Fruit fly (Drosophila melanogaster): ENCODE results near the gene Jon99Ci.

Gene Jon99Ci

dm6 chr3R:29876733-29877193 is 49.2 kb downstream of the Jon99Ci start, which contains the start of gene CG31038 (continued):
- peak; percentile 43 for TF ChIP-seq Ets96B (tag; optimal IDR thresholded peaks at IDR 0.05)
- TF ChIP-seq lz (GFP tag; optimal IDR thresholded peaks at IDR 0.05) = peak; percentile 39
- peak; percentile 54 for TF ChIP-seq OdsH (GFP tag; optimal IDR thresholded peaks at IDR 0.05)
- TF ChIP-seq fkh (GFP tag; optimal IDR thresholded peaks at IDR 0.05) = peak; percentile 71
- TF ChIP-seq Eip78C (GFP tag) = peak; percentile 93
- TF ChIP-seq CG3032 (tag; optimal IDR thresholded peaks at IDR 0.05) = peak; percentile 22
- TF ChIP-seq Gug (GFP tag; IDR thresholded peaks at IDR 0.05) = no peak
- no peak for TF ChIP-seq Eip93F (GFP tag; optimal IDR thresholded peaks at IDR 0.05)
- TF ChIP-seq eg (GFP tag; IDR thresholded peaks at IDR 0.05) = peak; percentile 70; the same call in 2 of the 3 replicates
- TF ChIP-seq Sox15 (GFP tag; optimal IDR thresholded peaks at IDR 0.05) = no peak
- peak; percentile 44 for TF ChIP-seq topi (GFP tag; optimal IDR thresholded peaks at IDR 0.05)
- TF ChIP-seq CG1621 (tag; optimal IDR thresholded peaks at IDR 0.05) = peak; percentile 40
- peak; percentile 32 for TF ChIP-seq Sox14 (GFP tag; optimal IDR thresholded peaks at IDR 0.05)
- TF ChIP-seq CG34406 (GFP tag; optimal IDR thresholded peaks at IDR 0.05) = peak; percentile 30
- peak; percentile 60 for TF ChIP-seq net (GFP tag; optimal IDR thresholded peaks at IDR 0.05)

DNA sequence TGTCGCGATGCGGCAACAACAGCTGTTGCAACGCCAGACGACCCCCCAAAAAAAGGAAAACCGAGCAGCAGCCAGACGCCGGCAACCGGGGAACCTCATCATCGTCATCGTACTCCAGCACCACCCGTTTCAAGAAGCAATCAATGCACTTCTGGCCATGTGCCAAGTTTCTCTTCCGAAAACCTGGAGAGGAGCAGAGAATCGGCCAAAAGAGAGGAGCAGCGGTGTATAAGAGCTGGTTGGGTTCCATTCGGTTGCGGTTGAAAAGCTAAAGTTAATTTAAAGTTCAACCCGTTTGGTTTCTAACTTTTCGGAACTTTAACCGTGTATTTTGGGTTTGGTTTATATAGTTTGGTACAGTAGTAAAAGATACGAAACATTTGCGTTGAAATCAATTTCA is 49.8 kb downstream of the Jon99Ci start:
- no peak for TF ChIP-seq CG4318 (GFP tag; optimal IDR thresholded peaks at IDR 0.05)
- TF ChIP-seq Gug (GFP tag; IDR thresholded peaks at IDR 0.05) = no peak
- no peak for TF ChIP-seq CG6792 (GFP tag; optimal IDR thresholded peaks at IDR 0.05)

DNA sequence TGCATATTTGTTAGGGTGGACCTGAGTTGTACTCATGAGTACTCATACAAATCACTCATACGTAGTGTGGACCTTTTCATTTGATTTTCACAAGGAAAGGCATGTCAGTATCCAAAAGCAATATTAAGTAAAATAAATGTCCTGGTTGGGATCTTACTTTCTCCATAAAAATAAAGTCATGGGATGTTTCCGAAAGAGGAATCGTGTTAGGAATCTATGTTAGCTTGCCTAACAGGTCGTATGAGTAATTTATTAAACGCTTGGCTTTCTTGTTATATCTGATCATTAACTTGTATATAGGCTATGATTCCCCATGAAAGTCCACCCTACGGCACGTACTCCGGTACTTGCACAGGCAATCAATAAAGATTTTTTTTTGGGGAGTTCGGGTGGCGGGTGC is 50.2 kb downstream of the Jon99Ci start:
- TF ChIP-seq pdm3 (GFP tag; optimal IDR thresholded peaks at IDR 0.05) (no peak), CG3919 (GFP tag; optimal IDR thresholded peaks at IDR 0.05) (peak; percentile 73), CG8632 (GFP tag; optimal IDR thresholded peaks at IDR 0.05) (peak; percentile 66), acj6 (GFP tag; optimal IDR thresholded peaks at IDR 0.05) (peak; percentile 79), Hr4 (GFP tag; optimal IDR thresholded peaks at IDR 0.05) (peak; percentile 89), achi (GFP tag; optimal IDR thresholded peaks at IDR 0.05) (peak; percentile 75), CG10631 (GFP tag; optimal IDR thresholded peaks at IDR 0.05) (peak; percentile 75), CG11762 (GFP tag; optimal IDR thresholded peaks at IDR 0.05; ENCODE audit: insufficient read depth) (peak; percentile 79), eg (GFP tag; IDR thresholded peaks at IDR 0.05) (no peak), Sox102F (GFP tag; optimal IDR thresholded peaks at IDR 0.05) (peak; percentile 78), Smox (GFP tag; optimal IDR thresholded peaks at IDR 0.05) (no peak), fd85E (GFP tag; optimal IDR thresholded peaks at IDR 0.05) (no peak), esn (GFP tag; optimal IDR thresholded peaks at IDR 0.05) (peak; percentile 82), CG31627 (GFP tag; optimal IDR thresholded peaks at IDR 0.05) (peak; percentile 62), CG32006 (GFP tag; optimal IDR thresholded peaks at IDR 0.05) (peak; percentile 87), Eip93F (GFP tag; optimal IDR thresholded peaks at IDR 0.05) (no peak), Blimp-1 (GFP tag; optimal IDR thresholded peaks at IDR 0.05) (peak; percentile 7), CG6163 (GFP tag; IDR thresholded peaks at IDR 0.05) (peak; percentile 73), CG16779 (tag; optimal IDR thresholded peaks at IDR 0.05) (peak; percentile 56), CG1621 (tag; optimal IDR thresholded peaks at IDR 0.05) (peak; percentile 66), Ets96B (tag; optimal IDR thresholded peaks at IDR 0.05) (peak; percentile 72), CG3032 (tag; optimal IDR thresholded peaks at IDR 0.05) (peak; percentile 49), Eip75B (GFP tag; optimal IDR thresholded peaks at IDR 0.05) (peak; percentile 75), CG9139 (GFP tag; optimal IDR thresholded peaks at IDR 0.05) (peak; percentile 61), CG6276 (GFP tag; optimal IDR thresholded peaks at IDR 0.05) (peak; percentile 84), Sox15 (GFP tag; optimal IDR thresholded peaks at IDR 0.05) (peak; percentile 57), Eip78C (GFP tag) (peak; percentile 96), CG34406 (GFP tag; optimal IDR thresholded peaks at IDR 0.05) (peak; percentile 72), Lpt (GFP tag; optimal IDR thresholded peaks at IDR 0.05) (peak; percentile 59), CG8119 (GFP tag; IDR thresholded peaks at IDR 0.05) (peak; percentile 85), CG15336 (GFP tag; IDR thresholded peaks at IDR 0.05) (peak; percentile 84), fkh (GFP tag; optimal IDR thresholded peaks at IDR 0.05) (no peak), CG11294 (GFP tag; IDR thresholded peaks at IDR 0.05) (no peak; the same call in 1 of the 2 replicates), CG7368 (GFP tag; optimal IDR thresholded peaks at IDR 0.05) (no peak), salr (GFP tag; optimal IDR thresholded peaks at IDR 0.05) (peak; percentile 26 to 84), fd59A (GFP tag; optimal IDR thresholded peaks at IDR 0.05) (peak; percentile 65), OdsH (GFP tag; optimal IDR thresholded peaks at IDR 0.05) (peak; percentile 80), cyc (GFP tag; optimal IDR thresholded peaks at IDR 0.05) (peak; percentile 52), Gug (GFP tag; IDR thresholded peaks at IDR 0.05) (0 out of 2 replicates have a peak, but pooled peaks have one; percentile 34), CG6854 (GFP tag; optimal IDR thresholded peaks at IDR 0.05) (no peak), dac (GFP tag; optimal IDR thresholded peaks at IDR 0.05) (peak; percentile 76)
